Worm (Caenorhabditis elegans): ENCODE measurements around the gene cyk-3.

- TF ChIP-seq T22C8.4 (GFP tag; IDR thresholded peaks at IDR 0.05), result no peak
- no peak for TF ChIP-seq ztf-23 (GFP tag; IDR thresholded peaks at IDR 0.05)
- no peak for TF ChIP-seq tab-1 (GFP tag; IDR thresholded peaks at IDR 0.05)
- no peak for TF ChIP-seq ref-1 (GFP tag; conservative IDR thresholded peaks at IDR 0.05)
- TF ChIP-seq ztf-29 (GFP tag; IDR thresholded peaks at IDR 0.05), result no peak
- no peak for TF ChIP-seq klf-2 (GFP tag; conservative IDR thresholded peaks at IDR 0.05)
Observed at ce11 chrIII:6019512-6020209, at the start of gene cyk-3, which contains the start of gene npp-10.

All from whole organism, midembryonic.